Worm (Caenorhabditis elegans) whole organism, mixed stage, embryonic: ENCODE results near the gene Y46G5A.7.

ENCODE experiments used
- cnd-1 ChIP-seq: fragments of 200-800 bp; sonication (Bioruptor generic); optimal IDR thresholded peaks from 2 replicates; lab custom pipeline; 2018; ENCODE audit warnings: mild to moderate bottlenecking, missing genetic modification characterization, missing compliant biosample characterization
- lin-13 ChIP-seq: fragments of 150-350 bp; optimal IDR thresholded peaks from 2 replicates; lab custom pipeline; 2014; ENCODE audit warnings: missing biosample characterization, missing genetic modification characterization
- lsy-2 ChIP-seq: fragments of 150-350 bp; optimal IDR thresholded peaks from 2 replicates; lab custom pipeline; 2014; ENCODE audit warnings: missing biosample characterization, missing genetic modification characterization
- nhr-12 ChIP-seq: fragments of 150-350 bp; optimal IDR thresholded peaks from 2 replicates; lab custom pipeline; 2014; ENCODE audit warnings: missing biosample characterization, missing genetic modification characterization
- nhr-237 ChIP-seq: fragments of 150-350 bp; optimal IDR thresholded peaks from 2 replicates; lab custom pipeline; 2014; ENCODE audit warnings: missing biosample characterization, missing genetic modification characterization
- nhr-28 ChIP-seq: fragments of 150-350 bp; optimal IDR thresholded peaks from 2 replicates; lab custom pipeline; 2014; ENCODE audit warnings: missing biosample characterization, missing genetic modification characterization
- nhr-76 ChIP-seq: sonication (generic microtip); optimal IDR thresholded peaks from 2 replicates; lab custom pipeline; 2017; ENCODE audit warnings: missing biosample characterization, missing genetic modification characterization
- pha-4 ChIP-seq: fragments of 150-350 bp; optimal IDR thresholded peaks from 2 replicates; lab custom pipeline; 2018; ENCODE audit warnings: missing biosample characterization, missing genetic modification reagents, missing genetic modification characterization
- snpc-4 ChIP-seq: fragments of 150-350 bp; optimal IDR thresholded peaks from 2 replicates; lab custom pipeline; 2014; ENCODE audit warnings: missing biosample characterization, missing genetic modification characterization
- sptf-1 ChIP-seq: sonication (generic microtip); optimal IDR thresholded peaks from 2 replicates; lab custom pipeline; 2017; ENCODE audit warnings: mild to moderate bottlenecking, missing genetic modification characterization, moderate library complexity, missing compliant biosample characterization
- tbx-8 ChIP-seq: fragments of 200-800 bp; sonication (Bioruptor generic); optimal IDR thresholded peaks from 2 replicates; lab custom pipeline; 2018; ENCODE audit warnings: mild to moderate bottlenecking, missing genetic modification characterization, moderate library complexity, missing compliant biosample characterization
- unc-39 ChIP-seq: fragments of 150-350 bp; optimal IDR thresholded peaks from 2 replicates; lab custom pipeline; 2014; ENCODE audit warnings: missing biosample characterization, missing genetic modification characterization
- unc-62 ChIP-seq: fragments of 150-350 bp; optimal IDR thresholded peaks from 2 replicates; lab custom pipeline; 2014; ENCODE audit warnings: missing biosample characterization, missing genetic modification reagents, missing genetic modification characterization

DNA sequence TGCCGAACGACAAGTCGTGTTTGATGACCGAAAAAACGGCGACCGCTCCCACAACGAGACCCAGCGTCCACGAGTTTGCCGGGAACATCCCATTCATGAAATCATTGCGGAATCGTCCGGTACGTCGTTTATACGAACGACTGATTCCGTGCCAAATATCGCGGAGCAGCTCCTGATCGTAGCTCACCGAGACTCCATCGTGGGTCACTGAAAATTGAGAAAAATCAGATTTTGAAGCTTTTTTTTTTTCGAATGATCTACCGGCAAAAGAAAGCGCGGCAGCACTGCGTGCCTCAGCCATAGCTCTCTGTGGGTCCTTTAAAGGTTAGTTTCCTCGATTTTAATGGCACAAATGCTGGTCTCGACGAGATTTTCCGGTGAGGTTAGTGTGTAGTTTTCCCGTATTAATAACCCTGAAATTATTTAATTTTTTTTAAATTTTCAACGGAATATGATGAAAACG, 39.9 kb upstream of the Y46G5A.7 start, which contains the start of gene cpt-1:
- no peak for TF ChIP-seq nhr-28 (tag; lab: Kevin White, UChicago)
- no peak for TF ChIP-seq nhr-76 (tag; lab: Kevin White, UChicago)
- TF ChIP-seq cnd-1 (tag; lab: Kevin White, UChicago), result no peak
- no peak for TF ChIP-seq sptf-1 (tag; lab: Kevin White, UChicago)
- no peak for TF ChIP-seq unc-62 (GFP tag; lab: Kevin White, UChicago)
- no peak for TF ChIP-seq nhr-12 (tag; lab: Kevin White, UChicago)
- no peak for TF ChIP-seq pha-4 (tag; lab: Kevin White, UChicago)
- no peak for TF ChIP-seq unc-39
- no peak for TF ChIP-seq lsy-2
- TF ChIP-seq tbx-8 (GFP tag; lab: Kevin White, UChicago), result no peak
- no peak for TF ChIP-seq lin-13 (tag; lab: Kevin White, UChicago)
- TF ChIP-seq snpc-4, result no peak
- no peak for TF ChIP-seq nhr-237 (tag; lab: Kevin White, UChicago)
